Worm (Caenorhabditis elegans) whole organism, dauer: ENCODE results near the gene C02F12.5.

Experiments
- unc-62 ChIP-seq: sonication (generic microtip); optimal IDR thresholded peaks from 2 replicates; lab custom pipeline; 2017; ENCODE audit warnings: missing biosample characterization, missing genetic modification reagents, missing genetic modification characterization

The C02F12.5 gene

ce11 chrX:3625599-3625998, 46.3 kb downstream of the C02F12.5 start:
- no peak for TF ChIP-seq unc-62

ce11 chrX:3623162-3623561, 48.7 kb downstream of the C02F12.5 start, which contains the start of gene C18B2.2:
Gene C18B2.2, plus strand, starts transcription at chrX:3623462.
- TF ChIP-seq unc-62 = no peak
